2 worm cellular contexts compared by ENCODE assay signal in genomic region chrV:20142285-20142684, ce11.
TF ChIP-seq lines count a peak whose summit lies in the region.

Y113G7A.12 (plus strand) TSS chrV:20142585.

TF ChIP-seq in whole organism, L4 larva, 104 proteins besides CTCF, POLR2A, EP300 and RAD21:
- TF ChIP-seq nhr-76 (tag; optimal IDR thresholded peaks at IDR 0.05; lab: Kevin White, UChicago), result no peak
- no peak for TF ChIP-seq nhr-28 (tag; optimal IDR thresholded peaks at IDR 0.05; lab: Kevin White, UChicago)
- TF ChIP-seq pha-4 (GFP tag; IDR thresholded peaks at IDR 0.05; lab: Robert Waterston, UW), result no peak
- TF ChIP-seq pha-4 (tag; optimal IDR thresholded peaks at IDR 0.05; lab: Kevin White, UChicago), result no peak
- no peak for TF ChIP-seq lin-1 (GFP tag; IDR thresholded peaks at IDR 0.05; lab: Robert Waterston, UW)
- no peak for TF ChIP-seq zip-11 (GFP tag; IDR thresholded peaks at IDR 0.05; lab: Robert Waterston, UW)
- peak; percentile 89 for TF ChIP-seq aha-1 (tag; lab: Kevin White, UChicago)
- no peak for TF ChIP-seq unc-62 (GFP tag; optimal IDR thresholded peaks at IDR 0.05 in 1 of 2; lab: Kevin White, UChicago)
- TF ChIP-seq unc-62 (tag; optimal IDR thresholded peaks at IDR 0.05; lab: Kevin White, UChicago), result no peak
TF ChIP-seq in whole organism, L4 larva: peak in this region for 1.

TF ChIP-seq in whole organism, mixed stage, embryonic, 35 proteins besides CTCF, POLR2A, EP300 and RAD21:
- TF ChIP-seq mep-1 (tag; optimal IDR thresholded peaks at IDR 0.05; lab: Kevin White, UChicago) (no peak), hlh-1 (tag; optimal IDR thresholded peaks at IDR 0.05; lab: Kevin White, UChicago) (peak; percentile 15)
